Worm (Caenorhabditis elegans) whole organism, early embryonic: ENCODE results near the gene srt-40.
"Not testable (repeated sequence)": the region's sequence is repeated elsewhere in the genome, so short reads cannot be mapped to it uniquely, and the experiment has no call there.

Experiments
- B0310.2 ChIP-seq: sonication (generic microtip); optimal IDR thresholded peaks from 2 replicates; lab custom pipeline; 2016; ENCODE audit warnings: mild to moderate bottlenecking, missing genetic modification characterization, missing compliant biosample characterization
- F13C5.2 ChIP-seq: sonication (generic microtip); optimal IDR thresholded peaks from 2 replicates; lab custom pipeline; 2017; ENCODE audit warnings: mild to moderate bottlenecking, missing genetic modification characterization, inconsistent platforms, missing compliant biosample characterization
- aly-1 ChIP-seq: sonication (generic microtip); optimal IDR thresholded peaks from 2 replicates; lab custom pipeline; 2016; ENCODE audit warnings: missing genetic modification characterization, missing compliant biosample characterization
- ama-1 ChIP-seq: fragments of 150-350 bp; optimal IDR thresholded peaks from 2 replicates; lab custom pipeline; 2014
- ceh-13 ChIP-seq: fragments of 200-800 bp; sonication (Bioruptor generic); optimal IDR thresholded peaks from 2 replicates; lab custom pipeline; 2018; ENCODE audit warnings: mild to moderate bottlenecking, missing genetic modification characterization, missing compliant biosample characterization
- ceh-36 ChIP-seq: sonication (generic microtip); optimal IDR thresholded peaks from 2 replicates; lab custom pipeline; 2016; ENCODE audit warnings: missing genetic modification characterization, inconsistent platforms, missing compliant biosample characterization
- ets-7 ChIP-seq: sonication (generic microtip); optimal IDR thresholded peaks from 2 replicates; lab custom pipeline; 2016; ENCODE audit warnings: missing genotype, missing genetic modification characterization, missing compliant biosample characterization
- flt-1 ChIP-seq: fragments of 200-800 bp; sonication (Bioruptor generic); IDR thresholded peaks from 2 replicates; pipeline ENCODE4 v1.3.6; 2022; ENCODE audit warnings: missing genetic modification characterization, missing compliant biosample characterization
- hmbx-1 ChIP-seq: sonication (generic microtip); optimal IDR thresholded peaks from 2 replicates; lab custom pipeline; 2016; ENCODE audit warnings: mild to moderate bottlenecking, missing genetic modification characterization, missing compliant biosample characterization
- hmg-4 ChIP-seq: fragments of 200-800 bp; sonication (Bioruptor generic); optimal IDR thresholded peaks from 2 replicates; lab custom pipeline; 2018; ENCODE audit warnings: mild to moderate bottlenecking, missing genetic modification characterization, missing compliant biosample characterization
- hnd-1 ChIP-seq: sonication (generic microtip); optimal IDR thresholded peaks from 2 replicates; lab custom pipeline; 2016; ENCODE audit warnings: missing genetic modification characterization, missing compliant biosample characterization
- pes-1 ChIP-seq: fragments of 200-800 bp; sonication (Bioruptor generic); IDR thresholded peaks from 2 replicates; pipeline ENCODE4 v1.3.6; 2022; ENCODE audit warnings: missing genetic modification reagents, missing genetic modification characterization, missing compliant biosample characterization
- scrt-1 ChIP-seq: fragments of 200-800 bp; sonication (Bioruptor generic); IDR thresholded peaks from 2 replicates; pipeline ENCODE4 v1.3.6; 2022; ENCODE audit warnings: missing genetic modification characterization, missing compliant biosample characterization
- sea-1 ChIP-seq: fragments of 200-800 bp; sonication (Bioruptor generic); conservative IDR thresholded peaks from 2 replicates; pipeline ENCODE4 v1.3.6; 2022; ENCODE audit warnings: missing genetic modification characterization, missing compliant biosample characterization
- tbx-11 ChIP-seq: fragments of 200-800 bp; sonication (Bioruptor generic); IDR thresholded peaks from 2 replicates; pipeline ENCODE4 v1.3.6; 2022; ENCODE audit warnings: missing genetic modification characterization, missing compliant biosample characterization
- tbx-37 ChIP-seq: fragments of 200-800 bp; sonication (Bioruptor generic); conservative IDR thresholded peaks from 2 replicates; pipeline ENCODE4 v1.3.6; 2022; ENCODE audit warnings: missing genetic modification reagents, missing genetic modification characterization, missing compliant biosample characterization
- tra-4 ChIP-seq: sonication (generic microtip); optimal IDR thresholded peaks from 2 replicates; lab custom pipeline; 2017; ENCODE audit warnings: missing genetic modification characterization, missing compliant biosample characterization

srt-40 gene

ce11 chrV:2206181-2206580 is at the start of gene srt-40:
Gene srt-40, minus strand, starts transcription at chrV:2206281.
- TF ChIP-seq aly-1 (tag; lab: Kevin White, UChicago), result no peak

- TF ChIP-seq ets-7; hmg-4; aly-1 (tag; lab: Kevin White, UChicago): not testable (repeated sequence)
These were observed 49.1 kb upstream of the srt-40 start, which contains the start of gene F41B5.1 for ce11 chrV:2255191-2255590. Gene F41B5.1, plus strand, starts transcription at chrV:2255533.

ce11 chrV:2254553-2255124 is 48.6 kb upstream of the srt-40 start, which contains the start of gene str-253:
Gene str-253, minus strand, starts transcription at chrV:2254603.
- TF ChIP-seq ama-1 (lab: Kevin White, UChicago), result no peak
- no peak for TF ChIP-seq hnd-1
- TF ChIP-seq sea-1 (GFP tag; lab: Robert Waterston, UW), result no peak
- TF ChIP-seq tbx-37 (GFP tag; lab: Robert Waterston, UW), result no peak
- no peak for TF ChIP-seq scrt-1
- TF ChIP-seq F13C5.2 (tag; lab: Kevin White, UChicago), result no peak
- TF ChIP-seq ceh-36 (tag; lab: Kevin White, UChicago), result no peak
- TF ChIP-seq hmbx-1 (tag; lab: Kevin White, UChicago), result no peak
- TF ChIP-seq pes-1 (GFP tag; lab: Robert Waterston, UW), result no peak
- TF ChIP-seq hmg-4, result no peak
- no peak for TF ChIP-seq tra-4 (tag; lab: Kevin White, UChicago)
- TF ChIP-seq tbx-11 (GFP tag; lab: Robert Waterston, UW), result no peak

- no peak for TF ChIP-seq F13C5.2 (tag; lab: Kevin White, UChicago)
- TF ChIP-seq sea-1 (GFP tag; lab: Robert Waterston, UW), result no peak
- TF ChIP-seq ama-1 (lab: Kevin White, UChicago), result no peak
- TF ChIP-seq ets-7, result no peak
- no peak for TF ChIP-seq ceh-13
- TF ChIP-seq ceh-36 (tag; lab: Kevin White, UChicago), result no peak
- TF ChIP-seq hmg-4, result no peak
- TF ChIP-seq tbx-11 (GFP tag; lab: Robert Waterston, UW), result no peak
- TF ChIP-seq hnd-1, result no peak
- TF ChIP-seq aly-1 (tag; lab: Kevin White, UChicago), result no peak
- TF ChIP-seq hmbx-1 (tag; lab: Kevin White, UChicago), result no peak
- no peak for TF ChIP-seq flt-1 (GFP tag; lab: Robert Waterston, UW)
- no peak for TF ChIP-seq scrt-1
- no peak for TF ChIP-seq tra-4 (tag; lab: Kevin White, UChicago)
- no peak for TF ChIP-seq B0310.2 (tag; lab: Kevin White, UChicago)
These were observed 45.7 kb upstream of the srt-40 start for ce11 chrV:2251774-2252173.

ce11 chrV:2250126-2250590 is 44.1 kb upstream of the srt-40 start, which contains the start of gene cyp-33C7:
Gene cyp-33C7, plus strand, starts transcription at chrV:2250540.
- no peak for TF ChIP-seq sea-1 (GFP tag; lab: Robert Waterston, UW)
- TF ChIP-seq ceh-36 (tag; lab: Kevin White, UChicago), result no peak
- TF ChIP-seq scrt-1, result no peak
- TF ChIP-seq F13C5.2 (tag; lab: Kevin White, UChicago), result no peak

- TF ChIP-seq tra-4 (tag; lab: Kevin White, UChicago) (no peak), aly-1 (tag; lab: Kevin White, UChicago) (no peak), sea-1 (GFP tag; lab: Robert Waterston, UW) (no peak), flt-1 (GFP tag; lab: Robert Waterston, UW) (no peak), hmbx-1 (tag; lab: Kevin White, UChicago) (no peak), hnd-1 (no peak), tbx-37 (GFP tag; lab: Robert Waterston, UW) (no peak), pes-1 (GFP tag; lab: Robert Waterston, UW) (no peak), B0310.2 (tag; lab: Kevin White, UChicago) (no peak), F13C5.2 (tag; lab: Kevin White, UChicago) (no peak), tbx-11 (GFP tag; lab: Robert Waterston, UW) (no peak), scrt-1 (no peak), ama-1 (lab: Kevin White, UChicago) (no peak), hmg-4 (no peak), ceh-36 (tag; lab: Kevin White, UChicago) (no peak), ceh-13 (no peak), ets-7 (no peak)
These were observed 43.2 kb upstream of the srt-40 start, which contains the start of gene cyp-33C6 for ce11 chrV:2249310-2249709. Gene cyp-33C6, minus strand, starts transcription at chrV:2249410.

- TF ChIP-seq hnd-1 (no peak), sea-1 (GFP tag; lab: Robert Waterston, UW) (no peak), B0310.2 (tag; lab: Kevin White, UChicago) (no peak), flt-1 (GFP tag; lab: Robert Waterston, UW) (no peak), tbx-11 (GFP tag; lab: Robert Waterston, UW) (no peak)
These were observed 38.7 kb upstream of the srt-40 start, which contains the start of gene cyp-33C5 for ce11 chrV:2244751-2245150. Gene cyp-33C5, plus strand, starts transcription at chrV:2245004.

ce11 chrV:2242630-2243029 is 36.5 kb upstream of the srt-40 start, which contains the start of gene cyp-33C3:
Gene cyp-33C3, plus strand, starts transcription at chrV:2242778.
- TF ChIP-seq F13C5.2 (tag; lab: Kevin White, UChicago), result no peak
